Worm (Caenorhabditis elegans) whole organism, L2 larva: ENCODE measurements around the gene srx-136.

ENCODE experiments used
- ZK546.5 ChIP-seq: sonication (generic microtip); optimal IDR thresholded peaks from 2 replicates; lab custom pipeline; 2017; ENCODE audit warnings: missing biosample characterization, missing genetic modification characterization
- alr-1 ChIP-seq: fragments of 150-350 bp; optimal IDR thresholded peaks from 2 replicates; lab custom pipeline; 2014; ENCODE audit warnings: missing biosample characterization, missing genetic modification characterization
- ama-1 ChIP-seq: fragments of 150-350 bp; optimal IDR thresholded peaks from 2 replicates; lab custom pipeline; 2018; ENCODE audit warnings: inconsistent platforms
- ceh-82 ChIP-seq: fragments of 150-350 bp; optimal IDR thresholded peaks from 2 replicates; lab custom pipeline; 2014; ENCODE audit warnings: missing biosample characterization, missing genetic modification characterization
- dmd-4 ChIP-seq: sonication (generic microtip); optimal IDR thresholded peaks from 2 replicates; lab custom pipeline; 2017; ENCODE audit warnings: missing biosample characterization, missing genetic modification characterization
- lin-11 ChIP-seq: fragments of 150-350 bp; sonication (generic microtip); optimal IDR thresholded peaks from 2 replicates; lab custom pipeline; 2014; ENCODE audit warnings: missing biosample characterization, missing genetic modification characterization, inconsistent platforms, mixed read lengths
- lin-13 ChIP-seq: fragments of 150-350 bp; optimal IDR thresholded peaks from 2 replicates; lab custom pipeline; 2014; ENCODE audit warnings: missing biosample characterization, missing genetic modification reagents, missing genetic modification characterization
- nhr-237 ChIP-seq: fragments of 150-350 bp; optimal IDR thresholded peaks from 2 replicates; lab custom pipeline; 2014; ENCODE audit warnings: missing biosample characterization, missing genetic modification characterization
- unc-39 ChIP-seq: fragments of 150-350 bp; optimal IDR thresholded peaks from 2 replicates; lab custom pipeline; 2014; ENCODE audit warnings: missing biosample characterization, missing genetic modification characterization
- zag-1 ChIP-seq: fragments of 150-350 bp; optimal IDR thresholded peaks from 2 replicates; lab custom pipeline; 2014; ENCODE audit warnings: missing biosample characterization, missing genetic modification characterization
- ztf-1 ChIP-seq: fragments of 200-800 bp; sonication (Bioruptor generic); conservative IDR thresholded peaks from 2 replicates; pipeline ENCODE4 v1.3.6; 2022; ENCODE audit warnings: missing genetic modification characterization, missing compliant biosample characterization
- ztf-4 ChIP-seq: fragments of 150-350 bp; optimal IDR thresholded peaks from 2 replicates; lab custom pipeline; 2014; ENCODE audit warnings: missing biosample characterization, missing genetic modification characterization

ce11 chrV:13818824-13819408, 38.3 kb upstream of the srx-136 start, which contains the start of gene sel-10:
- TF ChIP-seq lin-11 (tag; lab: Kevin White, UChicago) = peak; percentile 29
- no peak for TF ChIP-seq nhr-237 (tag; lab: Kevin White, UChicago)
- no peak for TF ChIP-seq ZK546.5
- TF ChIP-seq alr-1 = no peak
- no peak for TF ChIP-seq ama-1 (lab: Kevin White, UChicago)
- no peak for TF ChIP-seq zag-1 (tag; lab: Kevin White, UChicago)
- no peak for TF ChIP-seq dmd-4 (tag; lab: Kevin White, UChicago)
- TF ChIP-seq ztf-4 (tag; lab: Kevin White, UChicago) = peak; percentile 5
- TF ChIP-seq unc-39 (tag; lab: Kevin White, UChicago) = no peak
- peak; percentile 49 for TF ChIP-seq lin-13 (GFP tag; lab: Kevin White, UChicago)
- no peak for TF ChIP-seq ceh-82 (tag; lab: Kevin White, UChicago)
- no peak for TF ChIP-seq ztf-1 (GFP tag; lab: Robert Waterston, UW)
